Worm (Caenorhabditis elegans) whole organism, L3 larva: ENCODE measurements around the gene Y73C8C.4.

ENCODE experiments used
- R02D3.7 ChIP-seq: fragments of 150-350 bp; optimal IDR thresholded peaks from 2 replicates; lab custom pipeline; 2014; ENCODE audit warnings: missing biosample characterization, missing genetic modification characterization
- ZK546.5 ChIP-seq: sonication (generic microtip); optimal IDR thresholded peaks from 2 replicates; lab custom pipeline; 2017; ENCODE audit warnings: missing biosample characterization, missing genetic modification characterization
- aly-2 ChIP-seq: fragments of 150-350 bp; optimal IDR thresholded peaks from 2 replicates; lab custom pipeline; 2014; ENCODE audit warnings: missing biosample characterization, missing genetic modification characterization
- ama-1 ChIP-seq: fragments of 150-350 bp; optimal IDR thresholded peaks from 2 replicates; lab custom pipeline; 2018
- ceh-16 ChIP-seq: sonication (generic microtip); optimal IDR thresholded peaks from 2 replicates; lab custom pipeline; 2017; ENCODE audit warnings: missing biosample characterization, missing genetic modification characterization
- ceh-28 ChIP-seq: fragments of 150-350 bp; optimal IDR thresholded peaks from 2 replicates; lab custom pipeline; 2014; ENCODE audit warnings: missing biosample characterization, missing genetic modification reagents, missing genetic modification characterization
- egl-27 ChIP-seq: sonication (generic microtip); optimal IDR thresholded peaks from 4 replicates; lab custom pipeline; 2017; ENCODE audit warnings: missing biosample characterization, missing genetic modification reagents, missing genetic modification characterization
- egl-5 ChIP-seq: fragments of 150-350 bp; optimal IDR thresholded peaks from 2 replicates; lab custom pipeline; 2017; ENCODE audit warnings: missing biosample characterization, missing genetic modification reagents, missing genetic modification characterization, inconsistent platforms
- elt-1 ChIP-seq: fragments of 150-350 bp; optimal IDR thresholded peaks from 2 replicates; lab custom pipeline; 2014; ENCODE audit warnings: missing biosample characterization, missing genetic modification characterization
- elt-2 ChIP-seq: sonication (generic microtip); optimal IDR thresholded peaks from 2 replicates; lab custom pipeline; 2016; ENCODE audit warnings: missing genetic modification reagents, mild to moderate bottlenecking, missing genetic modification characterization, missing compliant biosample characterization
- elt-3 ChIP-seq, 3 experiments: fragments of 150-350 bp in 1 of 3; sonication (generic microtip) in 2 of 3; optimal IDR thresholded peaks; 2 replicates in 2 of 3; 4 replicates in 1 of 3; lab custom pipeline; 2014 to 2017; ENCODE audit warnings: missing biosample characterization in 3 of 3, missing genetic modification characterization in 3 of 3
- fkh-10 ChIP-seq: sonication (generic microtip); optimal IDR thresholded peaks from 2 replicates; lab custom pipeline; 2017; ENCODE audit warnings: missing biosample characterization, missing genetic modification reagents, missing genetic modification characterization
- fos-1 ChIP-seq: fragments of 150-350 bp; optimal IDR thresholded peaks from 2 replicates; lab custom pipeline; 2014; ENCODE audit warnings: missing biosample characterization, missing genetic modification characterization
- jun-1 ChIP-seq: fragments of 150-350 bp; optimal IDR thresholded peaks from 2 replicates; lab custom pipeline; 2014; ENCODE audit warnings: missing biosample characterization, missing genetic modification reagents, missing genetic modification characterization
- lin-15B ChIP-seq: fragments of 150-350 bp; optimal IDR thresholded peaks from 2 replicates; lab custom pipeline; 2014; ENCODE audit warnings: missing biosample characterization, missing genetic modification characterization
- lin-39 ChIP-seq: fragments of 150-350 bp; optimal IDR thresholded peaks from 2 replicates; lab custom pipeline; 2018; ENCODE audit warnings: missing biosample characterization, missing genetic modification reagents, missing genetic modification characterization
- mdl-1 ChIP-seq: fragments of 150-350 bp; optimal IDR thresholded peaks from 2 replicates; lab custom pipeline; 2014; ENCODE audit warnings: missing biosample characterization, missing genetic modification characterization
- mml-1 ChIP-seq: fragments of 150-350 bp; sonication (generic microtip); optimal IDR thresholded peaks from 3 replicates; lab custom pipeline; 2014; ENCODE audit warnings: missing biosample characterization, missing genetic modification characterization
- nhr-11 ChIP-seq: fragments of 150-350 bp; optimal IDR thresholded peaks from 2 replicates; lab custom pipeline; 2014; ENCODE audit warnings: missing biosample characterization, missing genetic modification characterization
- nhr-12 ChIP-seq: fragments of 150-350 bp; optimal IDR thresholded peaks from 2 replicates; lab custom pipeline; 2014; ENCODE audit warnings: missing biosample characterization, missing genetic modification characterization
- nhr-23 ChIP-seq: fragments of 150-350 bp; optimal IDR thresholded peaks from 2 replicates; lab custom pipeline; 2014; ENCODE audit warnings: missing biosample characterization, missing genetic modification reagents, missing genetic modification characterization
- nhr-237 ChIP-seq: fragments of 150-350 bp; optimal IDR thresholded peaks from 2 replicates; lab custom pipeline; 2014; ENCODE audit warnings: missing biosample characterization, missing genetic modification characterization
- nhr-76 ChIP-seq: fragments of 150-350 bp; sonication (generic microtip); optimal IDR thresholded peaks from 5 replicates; lab custom pipeline; 2014; ENCODE audit warnings: missing biosample characterization, missing genetic modification characterization
- nhr-77 ChIP-seq: fragments of 150-350 bp; optimal IDR thresholded peaks from 2 replicates; lab custom pipeline; 2014; ENCODE audit warnings: missing biosample characterization, missing genetic modification characterization
- pha-4 ChIP-seq: fragments of 150-350 bp; optimal IDR thresholded peaks from 2 replicates; lab custom pipeline; 2014; ENCODE audit warnings: missing biosample characterization, missing genetic modification reagents, missing genetic modification characterization
- pqm-1 ChIP-seq: fragments of 150-350 bp; optimal IDR thresholded peaks from 2 replicates; lab custom pipeline; 2017; ENCODE audit warnings: missing biosample characterization, missing genetic modification characterization, inconsistent platforms
- sea-2 ChIP-seq: fragments of 150-350 bp; sonication (generic microtip); optimal IDR thresholded peaks from 4 replicates; lab custom pipeline; 2014; ENCODE audit warnings: missing biosample characterization, missing genetic modification reagents, missing genetic modification characterization
- skn-1 ChIP-seq: fragments of 150-350 bp; optimal IDR thresholded peaks from 2 replicates; lab custom pipeline; 2014; ENCODE audit warnings: missing biosample characterization, missing genetic modification characterization
- snpc-4 ChIP-seq: fragments of 150-350 bp; optimal IDR thresholded peaks from 2 replicates; lab custom pipeline; 2014; ENCODE audit warnings: missing biosample characterization, missing genetic modification characterization
- tbx-2 ChIP-seq: sonication (generic microtip); optimal IDR thresholded peaks from 2 replicates; lab custom pipeline; 2016; ENCODE audit warnings: mild to moderate bottlenecking, missing genetic modification characterization, missing compliant biosample characterization
- unc-62 ChIP-seq: fragments of 150-350 bp; sonication (generic microtip); optimal IDR thresholded peaks from 4 replicates; lab custom pipeline; 2014; ENCODE audit warnings: missing biosample characterization, missing genetic modification reagents, missing genetic modification characterization
- zag-1 ChIP-seq: fragments of 150-350 bp; optimal IDR thresholded peaks from 2 replicates; lab custom pipeline; 2014; ENCODE audit warnings: missing biosample characterization, missing genetic modification characterization
- ztf-11 ChIP-seq: fragments of 150-350 bp; optimal IDR thresholded peaks from 2 replicates; lab custom pipeline; 2014; ENCODE audit warnings: missing biosample characterization, missing genetic modification characterization
- ztf-4 ChIP-seq: fragments of 150-350 bp; optimal IDR thresholded peaks from 2 replicates; lab custom pipeline; 2014; ENCODE audit warnings: missing biosample characterization, missing genetic modification characterization

The Y73C8C.4 gene

ce11 chrV:3127670-3128069 is 25.7 kb upstream of the Y73C8C.4 start, which contains the start of gene Y73C8C.10:
Y73C8C.10 (minus strand) TSS chrV:3127770.
- no peak for TF ChIP-seq fkh-10
- no peak for TF ChIP-seq sea-2 (GFP tag; lab: Kevin White, UChicago)
- TF ChIP-seq elt-2 (tag; lab: Kevin White, UChicago) = peak; percentile 6
- TF ChIP-seq tbx-2 = no peak
- TF ChIP-seq, all 47 proteins: peak for 1

ce11 chrV:3124912-3125311 is 23.0 kb upstream of the Y73C8C.4 start, which contains the start of gene Y73C8C.12:
Y73C8C.12 (plus strand) TSS chrV:3125212.
- TF ChIP-seq nhr-237 (tag; lab: Kevin White, UChicago) (no peak), mml-1 (no peak), aly-2 (tag; lab: Kevin White, UChicago) (no peak), ceh-16 (tag; lab: Kevin White, UChicago) (no peak), ceh-28 (tag; lab: Kevin White, UChicago) (no peak), tbx-2 (no peak), ztf-4 (tag; lab: Kevin White, UChicago) (no peak), elt-3 (tag; optimal IDR thresholded peaks at IDR 0.05; lab: Kevin White, UChicago) (no peak), nhr-23 (tag; lab: Kevin White, UChicago) (no peak), lin-39 (tag; lab: Kevin White, UChicago) (no peak), elt-1 (no peak), snpc-4 (tag; lab: Kevin White, UChicago) (no peak), mdl-1 (tag; lab: Kevin White, UChicago) (no peak), unc-62 (no peak)

ce11 chrV:3122403-3122802 is 20.5 kb upstream of the Y73C8C.4 start:
- TF ChIP-seq nhr-23 (tag; lab: Kevin White, UChicago) (no peak), sea-2 (GFP tag; lab: Kevin White, UChicago) (no peak), zag-1 (no peak), nhr-11 (tag; lab: Kevin White, UChicago) (no peak), R02D3.7 (tag; lab: Kevin White, UChicago) (no peak), jun-1 (tag; lab: Kevin White, UChicago) (no peak)

- no peak for TF ChIP-seq mdl-1 (tag; lab: Kevin White, UChicago)
- TF ChIP-seq elt-2 (tag; lab: Kevin White, UChicago) = no peak
- no peak for TF ChIP-seq pha-4 (tag; lab: Kevin White, UChicago)
- no peak for TF ChIP-seq egl-27
- TF ChIP-seq fos-1 (tag; lab: Kevin White, UChicago) = no peak
- no peak for TF ChIP-seq lin-39 (tag; lab: Kevin White, UChicago)
- TF ChIP-seq nhr-12 (tag; lab: Kevin White, UChicago) = no peak
- no peak for TF ChIP-seq tbx-2
- no peak for TF ChIP-seq ZK546.5 (tag; lab: Kevin White, UChicago)
- TF ChIP-seq egl-5 (tag; lab: Kevin White, UChicago) = no peak
- no peak for TF ChIP-seq mml-1
- no peak for TF ChIP-seq sea-2 (GFP tag; lab: Kevin White, UChicago)
- no peak for TF ChIP-seq ztf-11 (tag; lab: Kevin White, UChicago)
- TF ChIP-seq lin-15B = no peak
- no peak for TF ChIP-seq nhr-237 (tag; lab: Kevin White, UChicago)
- TF ChIP-seq nhr-77 (tag; lab: Kevin White, UChicago) = no peak
- TF ChIP-seq ama-1 (lab: Kevin White, UChicago) = no peak
- TF ChIP-seq nhr-23 (tag; lab: Kevin White, UChicago) = no peak
- TF ChIP-seq nhr-76 (tag; lab: Kevin White, UChicago) = no peak
- TF ChIP-seq, all 47 proteins: peak for 0
These were observed 19.8 kb upstream of the Y73C8C.4 start, which contains the start of gene srt-56 for ce11 chrV:3121743-3122142. srt-56 (minus strand) TSS chrV:3121843.

- no peak for TF ChIP-seq ZK546.5 (tag; lab: Kevin White, UChicago)
- TF ChIP-seq elt-2 (tag; lab: Kevin White, UChicago) = peak; percentile 47
- peak; percentile 19 for TF ChIP-seq pqm-1 (tag; lab: Kevin White, UChicago)
- no peak for TF ChIP-seq skn-1
- TF ChIP-seq R02D3.7 (tag; lab: Kevin White, UChicago) = no peak
- no peak for TF ChIP-seq fos-1 (tag; lab: Kevin White, UChicago)
- TF ChIP-seq ceh-28 (tag; lab: Kevin White, UChicago) = no peak
- no peak for TF ChIP-seq zag-1
These were observed 17.2 kb upstream of the Y73C8C.4 start for ce11 chrV:3119185-3119584.
